Worm (Caenorhabditis elegans) whole organism, L1 larva: ENCODE measurements around the gene T28C12.2.
A peak's percentile ranks its signal among the peaks of the same experiment; 100 is the strongest.

Source experiments
- efl-1 ChIP-seq, 4 experiments: fragments of 150-350 bp; optimal IDR thresholded peaks in 3 of 4; peaks in 1 of 4; 1 replicate in 1 of 4; 2 replicates in 3 of 4; lab custom pipeline; 2014; ENCODE audit warnings: missing biosample characterization in 2 of 4, missing genetic modification characterization in 2 of 4, missing genetic modification reagents in 2 of 4
- egl-27 ChIP-seq, 2 experiments: fragments of 150-350 bp in 1 of 2; sonication (generic microtip); optimal IDR thresholded peaks; 3 replicates each; lab custom pipeline; 2017 to 2018; ENCODE audit warnings: missing biosample characterization in 2 of 2, missing genetic modification characterization in 2 of 2, missing genetic modification reagents in 2 of 2
- fkh-8 ChIP-seq: sonication (generic microtip); optimal IDR thresholded peaks from 2 replicates; lab custom pipeline; 2016; ENCODE audit warnings: mild to moderate bottlenecking, missing genetic modification characterization, missing compliant biosample characterization
- lin-35 ChIP-seq, 2 experiments: fragments of 150-350 bp; optimal IDR thresholded peaks; 2 replicates each; lab custom pipeline; 2014; ENCODE audit warnings: missing biosample characterization in 2 of 2, missing genetic modification characterization in 2 of 2, missing genetic modification reagents in 2 of 2
- tbx-2 ChIP-seq: sonication (generic microtip); optimal IDR thresholded peaks from 2 replicates; lab custom pipeline; 2016; ENCODE audit warnings: missing genetic modification characterization, missing compliant biosample characterization
- zip-4 ChIP-seq: fragments of 200-800 bp; sonication (Bioruptor generic); optimal IDR thresholded peaks from 2 replicates; lab custom pipeline; 2018; ENCODE audit warnings: mild to moderate bottlenecking, missing genetic modification characterization, moderate library complexity, missing compliant biosample characterization
- ztf-11 ChIP-seq, 2 experiments: sonication (generic microtip); optimal IDR thresholded peaks; 2 replicates each; lab custom pipeline; 2016 to 2017; ENCODE audit warnings: missing genetic modification characterization in 2 of 2, missing biosample characterization in 1 of 2, missing compliant biosample characterization in 1 of 2

DNA sequence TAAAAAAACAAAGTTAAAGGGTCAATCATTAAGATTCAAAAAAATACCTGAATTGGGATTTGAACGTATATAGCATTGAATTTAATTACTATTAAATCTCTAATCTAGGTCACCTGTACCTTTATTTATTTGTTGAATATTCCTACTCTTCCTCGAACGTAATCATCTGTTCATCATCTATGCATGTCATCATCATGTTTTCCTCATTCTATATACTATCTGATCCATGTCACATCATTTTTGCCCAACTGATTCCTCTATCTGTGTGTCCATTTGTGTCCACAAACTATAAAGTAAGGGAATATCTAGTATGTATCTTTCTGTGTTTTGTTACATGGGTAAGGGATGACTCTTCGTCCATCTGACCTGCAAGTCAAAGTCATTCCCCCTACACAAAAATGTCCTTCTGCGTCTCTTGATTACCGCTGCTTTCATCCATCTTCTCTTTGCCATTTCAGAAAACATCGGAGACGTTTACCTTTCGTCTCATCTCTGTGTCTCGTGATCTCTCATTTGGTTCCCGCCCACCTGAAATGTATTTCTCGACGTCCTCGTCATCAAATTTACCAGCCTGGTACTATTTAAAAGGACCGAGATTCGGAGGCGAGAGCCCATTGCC is 6.1 kb upstream of the T28C12.2 start:
- TF ChIP-seq efl-1 (optimal IDR thresholded peaks at IDR 0.05; lab: Kevin White, UChicago) (no peak), efl-1 (GFP tag; optimal IDR thresholded peaks at IDR 0.05 in 1 of 2; lab: Kevin White, UChicago) (no peak), ztf-11 (tag; optimal IDR thresholded peaks at IDR 0.05; lab: Kevin White, UChicago) (no peak), fkh-8 (tag; lab: Kevin White, UChicago) (no peak), lin-35 (GFP tag; optimal IDR thresholded peaks at IDR 0.05; lab: Kevin White, UChicago) (peak in 1 of 2 experiments; percentile 65), tbx-2 (peak; percentile 40), egl-27 (tag; optimal IDR thresholded peaks at IDR 0.05; lab: Kevin White, UChicago) (no peak), zip-4 (GFP tag; lab: Kevin White, UChicago) (no peak)
